1 fruit fly cellular context compared by ENCODE assay signal in the genomic region with DNA sequence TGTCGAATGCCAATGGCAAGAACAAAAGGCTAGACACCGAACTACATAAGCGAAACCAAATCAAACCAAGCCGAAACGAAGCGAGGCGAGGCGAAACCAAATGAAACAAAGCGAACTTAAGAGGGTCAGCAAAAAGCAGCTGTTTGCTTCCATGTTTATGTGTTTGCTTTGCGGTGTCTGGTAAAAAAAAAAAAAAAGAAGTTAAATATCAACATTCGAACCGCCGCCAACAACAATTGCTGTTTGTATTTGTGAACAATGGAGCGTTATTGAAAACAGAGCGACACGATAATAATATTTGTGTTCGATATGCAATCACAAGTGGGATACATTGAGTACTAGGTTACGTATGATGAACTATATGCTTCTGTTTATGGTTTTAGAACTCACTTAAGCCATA.
A peak's percentile ranks its signal among the peaks of the same experiment; 100 is the strongest.
TF ChIP-seq lines count a peak whose summit lies in the region.

No protein-coding gene starts in this region.

TF ChIP-seq in whole organism, embryonic, 481 proteins besides CTCF, POLR2A, EP300 and RAD21 (continued from another document and continues in another):
- no peak for TF ChIP-seq CG3838 (GFP tag; optimal IDR thresholded peaks at IDR 0.05; lab: Kevin White, UChicago)
- TF ChIP-seq CG15514 (GFP tag; optimal IDR thresholded peaks at IDR 0.05; lab: Kevin White, UChicago): peak; percentile 53
- TF ChIP-seq bbx (GFP tag; IDR thresholded peaks at IDR 0.05; lab: Robert Waterston, UW; ENCODE audit: partially characterized antibody): no peak
- TF ChIP-seq CG4282 (GFP tag; optimal IDR thresholded peaks at IDR 0.05; lab: Kevin White, UChicago): no peak
- TF ChIP-seq fd96Cb (tag; optimal IDR thresholded peaks at IDR 0.05; lab: Kevin White, UChicago): no peak
- TF ChIP-seq Dfd (GFP tag; optimal IDR thresholded peaks at IDR 0.05; lab: Kevin White, UChicago): no peak
- TF ChIP-seq al (GFP tag; IDR thresholded peaks at IDR 0.05; lab: Robert Waterston, UW): no peak
- no peak for TF ChIP-seq Ets65A (GFP tag; lab: Kevin White, UChicago)
- no peak for TF ChIP-seq Side (GFP tag; optimal IDR thresholded peaks at IDR 0.05; lab: Kevin White, UChicago)
- TF ChIP-seq CG7786 (GFP tag; optimal IDR thresholded peaks at IDR 0.05; lab: Kevin White, UChicago): no peak
- no peak for TF ChIP-seq chif (GFP tag; optimal IDR thresholded peaks at IDR 0.05; lab: Kevin White, UChicago)
- no peak for TF ChIP-seq HmgZ (tag; optimal IDR thresholded peaks at IDR 0.05; lab: Kevin White, UChicago)
- no peak for TF ChIP-seq tll (GFP tag; optimal IDR thresholded peaks at IDR 0.05; lab: Kevin White, UChicago)
- TF ChIP-seq Rfx (GFP tag; IDR thresholded peaks at IDR 0.05; lab: Robert Waterston, UW): peak; percentile 61; the same call in 1 of the 2 replicates
- peak; percentile 22 for TF ChIP-seq fd3F (GFP tag; optimal IDR thresholded peaks at IDR 0.05; lab: Kevin White, UChicago)
- no peak for TF ChIP-seq lola (GFP tag; optimal IDR thresholded peaks at IDR 0.05; lab: Kevin White, UChicago)
- TF ChIP-seq CG4730 (GFP tag; IDR thresholded peaks at IDR 0.05; lab: Robert Waterston, UW): no peak
- TF ChIP-seq Hey (tag; optimal IDR thresholded peaks at IDR 0.05; lab: Kevin White, UChicago): no peak
- TF ChIP-seq Ssrp (tag; optimal IDR thresholded peaks at IDR 0.05; lab: Kevin White, UChicago): no peak
- TF ChIP-seq ranshi (GFP tag; IDR thresholded peaks at IDR 0.05; lab: Robert Waterston, UW): no peak
- no peak for TF ChIP-seq Myb (GFP tag; optimal IDR thresholded peaks at IDR 0.05; lab: Kevin White, UChicago)
- no peak for TF ChIP-seq Hr3 (GFP tag; optimal IDR thresholded peaks at IDR 0.05; lab: Kevin White, UChicago)
- no peak for TF ChIP-seq CG9215 (GFP tag; IDR thresholded peaks at IDR 0.05; lab: Robert Waterston, UW)
- peak; percentile 9 for TF ChIP-seq Bdp1 (GFP tag; optimal IDR thresholded peaks at IDR 0.05; lab: Kevin White, UChicago)
- TF ChIP-seq CG18011 (GFP tag; optimal IDR thresholded peaks at IDR 0.05; lab: Kevin White, UChicago): no peak
- TF ChIP-seq Awh (GFP tag; IDR thresholded peaks at IDR 0.05; lab: Robert Waterston, UW): no peak
- TF ChIP-seq hth (optimal IDR thresholded peaks at IDR 0.05; lab: Kevin White, UChicago): no peak
- TF ChIP-seq CG15269 (tag; optimal IDR thresholded peaks at IDR 0.05; lab: Kevin White, UChicago): peak; percentile 49
- TF ChIP-seq CG14014 (GFP tag; IDR thresholded peaks at IDR 0.05; lab: Robert Waterston, UW): peak; percentile 55; the same call in 1 of the 2 replicates
- TF ChIP-seq CG16813 (GFP tag; IDR thresholded peaks at IDR 0.05; lab: Robert Waterston, UW; ENCODE audit: partially characterized antibody): no peak
- TF ChIP-seq CG7928 (GFP tag; optimal IDR thresholded peaks at IDR 0.05; lab: Kevin White, UChicago): no peak
- TF ChIP-seq CG12942 (GFP tag; optimal IDR thresholded peaks at IDR 0.05; lab: Kevin White, UChicago): peak; percentile 5
- no peak for TF ChIP-seq maf-S (GFP tag; optimal IDR thresholded peaks at IDR 0.05; lab: Kevin White, UChicago)
- no peak for TF ChIP-seq CG7745 (tag; optimal IDR thresholded peaks at IDR 0.05; lab: Kevin White, UChicago)
- TF ChIP-seq Dip3 (GFP tag; optimal IDR thresholded peaks at IDR 0.05; lab: Kevin White, UChicago): no peak
- no peak for TF ChIP-seq Ravus (GFP tag; IDR thresholded peaks at IDR 0.05; lab: Robert Waterston, UW)
- TF ChIP-seq sim (GFP tag; IDR thresholded peaks at IDR 0.05; lab: Robert Waterston, UW): no peak
- TF ChIP-seq CG1602 (GFP tag; optimal IDR thresholded peaks at IDR 0.05; lab: Kevin White, UChicago): no peak
- no peak for TF ChIP-seq CG11696 (GFP tag; IDR thresholded peaks at IDR 0.05; lab: Robert Waterston, UW)
- no peak for TF ChIP-seq CG8359 (GFP tag; optimal IDR thresholded peaks at IDR 0.05; lab: Kevin White, UChicago; ENCODE audit: borderline replicate concordance)
- TF ChIP-seq CG7839 (tag; optimal IDR thresholded peaks at IDR 0.05; lab: Kevin White, UChicago): no peak
- no peak for TF ChIP-seq CG3163 (GFP tag; optimal IDR thresholded peaks at IDR 0.05; lab: Kevin White, UChicago)
- no peak for TF ChIP-seq pzg (GFP tag; optimal IDR thresholded peaks at IDR 0.05; lab: Kevin White, UChicago)
- peak; percentile 5 for TF ChIP-seq B-H2 (GFP tag; optimal IDR thresholded peaks at IDR 0.05; lab: Kevin White, UChicago)
- TF ChIP-seq CG10209 (GFP tag; optimal IDR thresholded peaks at IDR 0.05; lab: Kevin White, UChicago): peak; percentile 30
- no peak for TF ChIP-seq nerfin-2 (GFP tag; IDR thresholded peaks at IDR 0.05; lab: Robert Waterston, UW; ENCODE audit: partially characterized antibody)
- TF ChIP-seq CG18764 (GFP tag; optimal IDR thresholded peaks at IDR 0.05; lab: Kevin White, UChicago): no peak
- no peak for TF ChIP-seq psq (GFP tag; optimal IDR thresholded peaks at IDR 0.05; lab: Kevin White, UChicago)
- TF ChIP-seq CG13624 (GFP tag; optimal IDR thresholded peaks at IDR 0.05; lab: Kevin White, UChicago): no peak
- TF ChIP-seq H2.0 (GFP tag; IDR thresholded peaks at IDR 0.05; lab: Robert Waterston, UW): no peak
- peak; percentile 27 for TF ChIP-seq nom (GFP tag; optimal IDR thresholded peaks at IDR 0.05; lab: Kevin White, UChicago)
- TF ChIP-seq CG10321 (GFP tag; IDR thresholded peaks at IDR 0.05; lab: Robert Waterston, UW): no peak
- TF ChIP-seq CG13894 (tag; optimal IDR thresholded peaks at IDR 0.05; lab: Kevin White, UChicago): no peak
- TF ChIP-seq stwl (tag; optimal IDR thresholded peaks at IDR 0.05; lab: Kevin White, UChicago): no peak
- TF ChIP-seq CG3407 (GFP tag; optimal IDR thresholded peaks at IDR 0.05; lab: Kevin White, UChicago): peak; percentile 13
- 0 out of 2 replicates have a peak, but pooled peaks have one; percentile 26 for TF ChIP-seq CG11247 (GFP tag; IDR thresholded peaks at IDR 0.05; lab: Robert Waterston, UW)
- no peak for TF ChIP-seq CG7963 (GFP tag; IDR thresholded peaks at IDR 0.05; lab: Robert Waterston, UW; ENCODE audit: partially characterized antibody)
- no peak for TF ChIP-seq slp2 (GFP tag; optimal IDR thresholded peaks at IDR 0.05; lab: Kevin White, UChicago)
- no peak for TF ChIP-seq CG32772 (GFP tag; IDR thresholded peaks at IDR 0.05; lab: Robert Waterston, UW)
- no peak for TF ChIP-seq lmd (GFP tag; IDR thresholded peaks at IDR 0.05; lab: Robert Waterston, UW)
- no peak for TF ChIP-seq CG6254 (GFP tag; optimal IDR thresholded peaks at IDR 0.05; lab: Kevin White, UChicago)
- peak; percentile 50 for TF ChIP-seq gem (tag; optimal IDR thresholded peaks at IDR 0.05; lab: Kevin White, UChicago)
- peak; percentile 71 for TF ChIP-seq lab (GFP tag; optimal IDR thresholded peaks at IDR 0.05; lab: Kevin White, UChicago)
- no peak for TF ChIP-seq Bteb2 (GFP tag; optimal IDR thresholded peaks at IDR 0.05; lab: Kevin White, UChicago)
- no peak for TF ChIP-seq CG7357 (GFP tag; IDR thresholded peaks at IDR 0.05; lab: Robert Waterston, UW)
- peak; percentile 20 for TF ChIP-seq wek (GFP tag; optimal IDR thresholded peaks at IDR 0.05; lab: Kevin White, UChicago)
- TF ChIP-seq danr (GFP tag; IDR thresholded peaks at IDR 0.05; lab: Robert Waterston, UW): no peak
- no peak for TF ChIP-seq br (optimal IDR thresholded peaks at IDR 0.05; lab: Kevin White, UChicago)
- TF ChIP-seq exex (tag; optimal IDR thresholded peaks at IDR 0.05; lab: Kevin White, UChicago): no peak
- no peak for TF ChIP-seq CG7372 (GFP tag; IDR thresholded peaks at IDR 0.05; lab: Robert Waterston, UW)
- TF ChIP-seq Dad (GFP tag; optimal IDR thresholded peaks at IDR 0.05; lab: Kevin White, UChicago): no peak
- TF ChIP-seq CG17912 (GFP tag; optimal IDR thresholded peaks at IDR 0.05; lab: Kevin White, UChicago): no peak
- no peak for TF ChIP-seq Sry-δ (GFP tag; optimal IDR thresholded peaks at IDR 0.05; lab: Kevin White, UChicago)
- no peak for TF ChIP-seq Hr78 (GFP tag; optimal IDR thresholded peaks at IDR 0.05; lab: Kevin White, UChicago)
- TF ChIP-seq CG17612 (GFP tag; IDR thresholded peaks at IDR 0.05; lab: Robert Waterston, UW): no peak
- TF ChIP-seq CG9797 (GFP tag; optimal IDR thresholded peaks at IDR 0.05; lab: Kevin White, UChicago): no peak
- no peak for TF ChIP-seq CG34224 (GFP tag; IDR thresholded peaks at IDR 0.05; lab: Robert Waterston, UW; ENCODE audit: partially characterized antibody)
- TF ChIP-seq CG12391 (tag; optimal IDR thresholded peaks at IDR 0.05; lab: Kevin White, UChicago): no peak
- TF ChIP-seq Sry-β (GFP tag; optimal IDR thresholded peaks at IDR 0.05; lab: Kevin White, UChicago): no peak
- TF ChIP-seq ssp (GFP tag; IDR thresholded peaks at IDR 0.05; lab: Robert Waterston, UW): no peak
- TF ChIP-seq CG1647 (GFP tag; optimal IDR thresholded peaks at IDR 0.05; lab: Kevin White, UChicago): no peak
- TF ChIP-seq pros (GFP tag; optimal IDR thresholded peaks at IDR 0.05; lab: Kevin White, UChicago): no peak
- TF ChIP-seq sr (GFP tag; IDR thresholded peaks at IDR 0.05; lab: Robert Waterston, UW): no peak
- TF ChIP-seq Gsc (GFP tag; IDR thresholded peaks at IDR 0.05; lab: Robert Waterston, UW): no peak
- TF ChIP-seq CG3281 (GFP tag; optimal IDR thresholded peaks at IDR 0.05; lab: Kevin White, UChicago): peak; percentile 53
- TF ChIP-seq Fer1 (GFP tag; optimal IDR thresholded peaks at IDR 0.05; lab: Kevin White, UChicago): peak; percentile 75
- TF ChIP-seq btn (GFP tag; optimal IDR thresholded peaks at IDR 0.05; lab: Kevin White, UChicago): no peak
- TF ChIP-seq CG18262 (tag; optimal IDR thresholded peaks at IDR 0.05; lab: Kevin White, UChicago): no peak
- TF ChIP-seq Vsx1 (GFP tag; optimal IDR thresholded peaks at IDR 0.05; lab: Kevin White, UChicago): peak; percentile 63
- no peak for TF ChIP-seq CG4424 (GFP tag; optimal IDR thresholded peaks at IDR 0.05; lab: Kevin White, UChicago)
- TF ChIP-seq corto (GFP tag; optimal IDR thresholded peaks at IDR 0.05; lab: Kevin White, UChicago): no peak
- peak; percentile 1 for TF ChIP-seq CG6854 (GFP tag; optimal IDR thresholded peaks at IDR 0.05; lab: Kevin White, UChicago)
- TF ChIP-seq Dll (GFP tag; IDR thresholded peaks at IDR 0.05; lab: Robert Waterston, UW; ENCODE audit: partially characterized antibody): no peak
- no peak for TF ChIP-seq Aef1 (GFP tag; IDR thresholded peaks at IDR 0.05; lab: Robert Waterston, UW)
- no peak for TF ChIP-seq CG6654 (GFP tag; optimal IDR thresholded peaks at IDR 0.05; lab: Kevin White, UChicago)
- TF ChIP-seq usp (GFP tag; optimal IDR thresholded peaks at IDR 0.05; lab: Kevin White, UChicago): no peak
- TF ChIP-seq Elba2 (GFP tag; optimal IDR thresholded peaks at IDR 0.05; lab: Kevin White, UChicago): no peak
- no peak for TF ChIP-seq CG34422 (GFP tag; IDR thresholded peaks at IDR 0.05; lab: Robert Waterston, UW)
- peak; percentile 19 for TF ChIP-seq dmrt11E (tag; optimal IDR thresholded peaks at IDR 0.05; lab: Kevin White, UChicago)
- no peak for TF ChIP-seq ken (GFP tag; IDR thresholded peaks at IDR 0.05; lab: Robert Waterston, UW)
- TF ChIP-seq CG30403 (GFP tag; optimal IDR thresholded peaks at IDR 0.05; lab: Kevin White, UChicago): no peak
- TF ChIP-seq fd102C (GFP tag; optimal IDR thresholded peaks at IDR 0.05; lab: Kevin White, UChicago): no peak
- no peak for TF ChIP-seq CG33213 (GFP tag; optimal IDR thresholded peaks at IDR 0.05; lab: Kevin White, UChicago)
- no peak for TF ChIP-seq Hr51 (GFP tag; optimal IDR thresholded peaks at IDR 0.05; lab: Kevin White, UChicago)
- TF ChIP-seq fru (optimal IDR thresholded peaks at IDR 0.05; lab: Kevin White, UChicago): no peak
- no peak for TF ChIP-seq CG16863 (GFP tag; optimal IDR thresholded peaks at IDR 0.05; lab: Kevin White, UChicago)
- no peak for TF ChIP-seq gsb-n (tag; optimal IDR thresholded peaks at IDR 0.05; lab: Kevin White, UChicago)
- TF ChIP-seq Xbp1 (GFP tag; optimal IDR thresholded peaks at IDR 0.05; lab: Kevin White, UChicago): no peak
- no peak for TF ChIP-seq Hr39 (optimal IDR thresholded peaks at IDR 0.05; lab: Kevin White, UChicago)
- TF ChIP-seq CG5245 (GFP tag; optimal IDR thresholded peaks at IDR 0.05; lab: Kevin White, UChicago): no peak
- peak; percentile 50 for TF ChIP-seq CrebB (tag; optimal IDR thresholded peaks at IDR 0.05; lab: Kevin White, UChicago)
- TF ChIP-seq tna (GFP tag; IDR thresholded peaks at IDR 0.05; lab: Robert Waterston, UW; ENCODE audit: partially characterized antibody): no peak
- peak; percentile 30 for TF ChIP-seq nau (GFP tag; optimal IDR thresholded peaks at IDR 0.05; lab: Kevin White, UChicago)
- no peak for TF ChIP-seq jigr1 (GFP tag; IDR thresholded peaks at IDR 0.05; lab: Robert Waterston, UW)
- no peak for TF ChIP-seq Drgx (GFP tag; IDR thresholded peaks at IDR 0.05; lab: Robert Waterston, UW)
- TF ChIP-seq Abd-B (GFP tag; optimal IDR thresholded peaks at IDR 0.05; lab: Kevin White, UChicago): no peak
- no peak for TF ChIP-seq ftz-f1 (GFP tag; optimal IDR thresholded peaks at IDR 0.05; lab: Kevin White, UChicago)
- TF ChIP-seq CG31388 (GFP tag; optimal IDR thresholded peaks at IDR 0.05; lab: Kevin White, UChicago): no peak
- TF ChIP-seq D (optimal IDR thresholded peaks at IDR 0.05; lab: Kevin White, UChicago): no peak
- TF ChIP-seq D (GFP tag; optimal IDR thresholded peaks at IDR 0.05; lab: Kevin White, UChicago): no peak
- peak; percentile 10 for TF ChIP-seq NfI (GFP tag; optimal IDR thresholded peaks at IDR 0.05; lab: Kevin White, UChicago)
- TF ChIP-seq Six4 (GFP tag; optimal IDR thresholded peaks at IDR 0.05; lab: Kevin White, UChicago): no peak
- no peak for TF ChIP-seq zfh2 (GFP tag; optimal IDR thresholded peaks at IDR 0.05; lab: Kevin White, UChicago)
- peak; percentile 35 for TF ChIP-seq dmrt99B (tag; optimal IDR thresholded peaks at IDR 0.05; lab: Kevin White, UChicago)
- TF ChIP-seq bowl (GFP tag; IDR thresholded peaks at IDR 0.05; lab: Robert Waterston, UW): no peak
- TF ChIP-seq z (GFP tag; IDR thresholded peaks at IDR 0.05; lab: Robert Waterston, UW): no peak
- no peak for TF ChIP-seq pb (GFP tag; optimal IDR thresholded peaks at IDR 0.05; lab: Kevin White, UChicago)
- TF ChIP-seq CG18619 (GFP tag; optimal IDR thresholded peaks at IDR 0.05; lab: Kevin White, UChicago): peak; percentile 17
- no peak for TF ChIP-seq jing (GFP tag; optimal IDR thresholded peaks at IDR 0.05; lab: Kevin White, UChicago)
- no peak for TF ChIP-seq cato (GFP tag; optimal IDR thresholded peaks at IDR 0.05; lab: Kevin White, UChicago; ENCODE audit: borderline replicate concordance)
- TF ChIP-seq CG3065 (GFP tag; optimal IDR thresholded peaks at IDR 0.05; lab: Kevin White, UChicago): no peak
- no peak for TF ChIP-seq CG14860 (GFP tag; IDR thresholded peaks at IDR 0.05; lab: Robert Waterston, UW; ENCODE audit: partially characterized antibody)
- no peak for TF ChIP-seq tin (GFP tag; optimal IDR thresholded peaks at IDR 0.05; lab: Kevin White, UChicago)
- TF ChIP-seq CG8924 (tag; optimal IDR thresholded peaks at IDR 0.05; lab: Kevin White, UChicago): no peak
